Worm (Caenorhabditis elegans): ENCODE data around the gene F36H12.5.
"Not testable (repeated sequence)": the region's sequence is repeated elsewhere in the genome, so short reads cannot be mapped to it uniquely, and the experiment has no call there.

- TF ChIP-seq unc-86 (tag; optimal IDR thresholded peaks at IDR 0.05); Y22D7AL.16 (tag; optimal IDR thresholded peaks at IDR 0.05); nhr-232 (tag; optimal IDR thresholded peaks at IDR 0.05); unc-3 (GFP tag; conservative IDR thresholded peaks at IDR 0.05); unc-3 (tag; optimal IDR thresholded peaks at IDR 0.05); unc-55 (GFP tag; optimal IDR thresholded peaks at IDR 0.05); tbx-2 (tag; optimal IDR thresholded peaks at IDR 0.05): not testable (repeated sequence)
Measured at ce11 chrIV:5226552-5226951, 40.0 kb upstream of the F36H12.5 start, which contains the start of gene nsph-4.1.

Measured in whole organism, late embryonic.